Worm (Caenorhabditis elegans): ENCODE data around the gene rpt-4.

- no peak for TF ChIP-seq F10E7.11 (tag; optimal IDR thresholded peaks at IDR 0.05)
- no peak for TF ChIP-seq die-1 (tag; optimal IDR thresholded peaks at IDR 0.05)
- no peak for TF ChIP-seq ama-1 (optimal IDR thresholded peaks at IDR 0.05)
- TF ChIP-seq ama-1 (GFP tag; optimal IDR thresholded peaks at IDR 0.05) = no peak
- no peak for TF ChIP-seq lin-40 (tag; optimal IDR thresholded peaks at IDR 0.05)
Observed at ce11 chrII:47280-47679, 1.3 kb upstream of the rpt-4 start, which contains the start of gene C23H3.5.

Data from whole organism, young adult.